Worm (Caenorhabditis elegans) whole organism, L1 larva: ENCODE results near the gene rpoa-49.

Experiments
- C16A3.4 ChIP-seq: fragments of 150-350 bp; optimal IDR thresholded peaks from 2 replicates; lab custom pipeline; 2014; ENCODE audit warnings: missing biosample characterization, missing genetic modification characterization
- C34B4.2 ChIP-seq: sonication (generic microtip); optimal IDR thresholded peaks from 2 replicates; lab custom pipeline; 2017; ENCODE audit warnings: mild to moderate bottlenecking, missing genetic modification characterization, missing compliant biosample characterization
- blmp-1 ChIP-seq: fragments of 150-350 bp; optimal IDR thresholded peaks from 2 replicates; lab custom pipeline; 2014; ENCODE audit warnings: missing biosample characterization, missing genetic modification characterization
- ceh-82 ChIP-seq, 3 experiments: fragments of 150-350 bp in 1 of 3; sonication (generic microtip) in 2 of 3; optimal IDR thresholded peaks; 2 replicates each; lab custom pipeline; 2014 to 2017; ENCODE audit warnings: missing biosample characterization in 3 of 3, missing genetic modification characterization in 3 of 3
- ceh-88 ChIP-seq: fragments of 200-800 bp; sonication (Bioruptor generic); IDR thresholded peaks from 2 replicates; pipeline ENCODE4 v1.3.6; 2022; ENCODE audit warnings: missing genetic modification characterization, missing compliant biosample characterization
- dsc-1 ChIP-seq: sonication (generic microtip); optimal IDR thresholded peaks from 2 replicates; lab custom pipeline; 2016; ENCODE audit warnings: mild to moderate bottlenecking, missing genetic modification characterization, missing compliant biosample characterization
- efl-1 ChIP-seq, 4 experiments: fragments of 150-350 bp; optimal IDR thresholded peaks in 3 of 4; peaks in 1 of 4; 1 replicate in 1 of 4; 2 replicates in 3 of 4; lab custom pipeline; 2014; ENCODE audit warnings: missing biosample characterization in 2 of 4, missing genetic modification characterization in 2 of 4, missing genetic modification reagents in 2 of 4
- efl-3 ChIP-seq: fragments of 200-800 bp; sonication (Bioruptor generic); optimal IDR thresholded peaks from 2 replicates; lab custom pipeline; 2018; ENCODE audit warnings: mild to moderate bottlenecking, missing genetic modification characterization, missing compliant biosample characterization
- elt-2 ChIP-seq: sonication (generic microtip); optimal IDR thresholded peaks from 2 replicates; lab custom pipeline; 2016; ENCODE audit warnings: missing genetic modification characterization, mild to moderate bottlenecking, inconsistent platforms, missing compliant biosample characterization, missing genetic modification reagents
- elt-3 ChIP-seq, 6 experiments: fragments of 150-350 bp in 1 of 6; sonication (generic microtip); optimal IDR thresholded peaks; 2 replicates each; lab custom pipeline; 2017 to 2018; ENCODE audit warnings: missing biosample characterization in 6 of 6, missing genetic modification characterization in 6 of 6, inconsistent platforms in 1 of 6
- fkh-10 ChIP-seq: sonication (generic microtip); optimal IDR thresholded peaks from 2 replicates; lab custom pipeline; 2017; ENCODE audit warnings: missing biosample characterization, missing genetic modification reagents, missing genetic modification characterization
- grh-1 ChIP-seq: fragments of 200-800 bp; sonication (Bioruptor generic); IDR thresholded peaks from 2 replicates; pipeline ENCODE4 v1.3.6; 2022; ENCODE audit warnings: missing genetic modification reagents, missing genetic modification characterization, missing compliant biosample characterization
- hlh-17 ChIP-seq: fragments of 200-800 bp; sonication (Bioruptor generic); optimal IDR thresholded peaks from 2 replicates; lab custom pipeline; 2018; ENCODE audit warnings: missing genetic modification characterization, mild to moderate bottlenecking, missing compliant biosample characterization, moderate library complexity, borderline replicate concordance
- hlh-4 ChIP-seq: sonication (generic microtip); optimal IDR thresholded peaks from 2 replicates; lab custom pipeline; 2016; ENCODE audit warnings: mild to moderate bottlenecking, missing genetic modification characterization, missing compliant biosample characterization
- lin-14 ChIP-seq: fragments of 200-800 bp; sonication (Bioruptor generic); optimal IDR thresholded peaks from 2 replicates; lab custom pipeline; 2018; ENCODE audit warnings: mild to moderate bottlenecking, missing genetic modification characterization, moderate library complexity, missing compliant biosample characterization
- lin-35 ChIP-seq, 2 experiments: fragments of 150-350 bp; optimal IDR thresholded peaks; 2 replicates each; lab custom pipeline; 2014; ENCODE audit warnings: missing biosample characterization in 2 of 2, missing genetic modification characterization in 2 of 2, missing genetic modification reagents in 2 of 2
- lsy-2 ChIP-seq, 2 experiments: fragments of 150-350 bp; optimal IDR thresholded peaks; 2 replicates each; lab custom pipeline; 2014; ENCODE audit warnings: missing biosample characterization in 2 of 2, missing genetic modification characterization in 2 of 2
- mep-1 ChIP-seq: fragments of 150-350 bp; optimal IDR thresholded peaks from 2 replicates; lab custom pipeline; 2014; ENCODE audit warnings: missing biosample characterization, missing genetic modification characterization
- nhr-11 ChIP-seq: fragments of 150-350 bp; optimal IDR thresholded peaks from 2 replicates; lab custom pipeline; 2014; ENCODE audit warnings: missing biosample characterization, missing genetic modification characterization
- nhr-12 ChIP-seq: sonication (generic microtip); optimal IDR thresholded peaks from 2 replicates; lab custom pipeline; 2017; ENCODE audit warnings: missing biosample characterization, missing genetic modification characterization
- nhr-20 ChIP-seq: sonication (generic microtip); optimal IDR thresholded peaks from 2 replicates; lab custom pipeline; 2016; ENCODE audit warnings: mild to moderate bottlenecking, missing genetic modification characterization, missing compliant biosample characterization
- nhr-71 ChIP-seq: sonication (generic microtip); optimal IDR thresholded peaks from 2 replicates; lab custom pipeline; 2016; ENCODE audit warnings: mild to moderate bottlenecking, missing genetic modification characterization, moderate library complexity, missing compliant biosample characterization
- nhr-84 ChIP-seq: sonication (generic microtip); optimal IDR thresholded peaks from 2 replicates; lab custom pipeline; 2017; ENCODE audit warnings: missing biosample characterization, missing genetic modification characterization
- nhr-85 ChIP-seq: sonication (generic microtip); peaks from one replicate; lab custom pipeline; 2016; ENCODE audit warnings: missing genetic modification characterization, inconsistent platforms, missing compliant biosample characterization
- pag-3 ChIP-seq: sonication (generic microtip); optimal IDR thresholded peaks from 2 replicates; lab custom pipeline; 2017; ENCODE audit warnings: missing genetic modification characterization, mild to moderate bottlenecking, missing compliant biosample characterization, antibody characterized with exemption, borderline replicate concordance; ENCODE audit not compliant: insufficient read depth
- pax-3 ChIP-seq: fragments of 200-800 bp; sonication (Bioruptor generic); optimal IDR thresholded peaks from 2 replicates; lab custom pipeline; 2018; ENCODE audit warnings: mild to moderate bottlenecking, missing genetic modification characterization, moderate library complexity, missing compliant biosample characterization
- pqm-1 ChIP-seq: sonication (generic microtip); optimal IDR thresholded peaks from 3 replicates; lab custom pipeline; 2017; ENCODE audit warnings: missing biosample characterization, missing genetic modification characterization
- skn-1 ChIP-seq: fragments of 150-350 bp; optimal IDR thresholded peaks from 2 replicates; lab custom pipeline; 2014; ENCODE audit warnings: missing biosample characterization, missing genetic modification characterization
- snpc-4 ChIP-seq: fragments of 150-350 bp; optimal IDR thresholded peaks from 2 replicates; lab custom pipeline; 2014; ENCODE audit warnings: missing biosample characterization, missing genetic modification characterization
- snu-23 ChIP-seq: sonication (generic microtip); optimal IDR thresholded peaks from 2 replicates; lab custom pipeline; 2016; ENCODE audit warnings: missing genetic modification characterization, missing compliant biosample characterization
- tbx-2 ChIP-seq: sonication (generic microtip); optimal IDR thresholded peaks from 2 replicates; lab custom pipeline; 2016; ENCODE audit warnings: missing genetic modification characterization, missing compliant biosample characterization
- unc-130 ChIP-seq: fragments of 150-350 bp; optimal IDR thresholded peaks from 2 replicates; lab custom pipeline; 2017; ENCODE audit warnings: missing biosample characterization, missing genetic modification characterization, inconsistent platforms
- zag-1 ChIP-seq: fragments of 150-350 bp; optimal IDR thresholded peaks from 2 replicates; lab custom pipeline; 2014; ENCODE audit warnings: missing biosample characterization, missing genetic modification characterization
- ztf-11 ChIP-seq, 2 experiments: sonication (generic microtip); optimal IDR thresholded peaks; 2 replicates each; lab custom pipeline; 2016 to 2017; ENCODE audit warnings: missing genetic modification characterization in 2 of 2, missing biosample characterization in 1 of 2, missing compliant biosample characterization in 1 of 2
- ztf-4 ChIP-seq: fragments of 150-350 bp; optimal IDR thresholded peaks from 2 replicates; lab custom pipeline; 2014; ENCODE audit warnings: missing biosample characterization, missing genetic modification characterization

rpoa-49 gene

ce11 chrII:57873-58272 is 13.0 kb downstream of the rpoa-49 start:
- TF ChIP-seq C34B4.2 (tag; lab: Kevin White, UChicago) (no peak), ceh-88 (GFP tag; lab: Robert Waterston, UW) (no peak), lin-35 (GFP tag; optimal IDR thresholded peaks at IDR 0.05; lab: Kevin White, UChicago) (no peak), efl-1 (optimal IDR thresholded peaks at IDR 0.05; lab: Kevin White, UChicago) (no peak), efl-1 (GFP tag; optimal IDR thresholded peaks at IDR 0.05 in 1 of 2; lab: Kevin White, UChicago) (peak in 1 of 2 experiments; percentile 60), lsy-2 (tag; optimal IDR thresholded peaks at IDR 0.05; lab: Kevin White, UChicago) (no peak), snu-23 (no peak), pax-3 (tag; lab: Kevin White, UChicago) (no peak)

ce11 chrII:60049-60448 is 15.2 kb downstream of the rpoa-49 start:
- TF ChIP-seq lin-35 (GFP tag; optimal IDR thresholded peaks at IDR 0.05; lab: Kevin White, UChicago) (peak in 1 of 2 experiments; percentile 16), dsc-1 (tag; lab: Kevin White, UChicago) (no peak), pag-3 (tag; lab: Kevin White, UChicago) (no peak), nhr-85 (peak; percentile 65), snu-23 (peak; percentile 54), lin-14 (GFP tag; lab: Kevin White, UChicago) (peak; percentile 50), nhr-20 (tag; lab: Kevin White, UChicago) (peak; percentile 24), blmp-1 (tag; lab: Kevin White, UChicago) (peak; percentile 59), nhr-71 (tag; lab: Kevin White, UChicago) (peak; percentile 3), ceh-82 (tag; optimal IDR thresholded peaks at IDR 0.05; lab: Kevin White, UChicago) (no peak)

ce11 chrII:61013-61412 is 16.2 kb downstream of the rpoa-49 start, which contains the start of gene C23H3.2:
Gene C23H3.2, plus strand, starts transcription at chrII:61313.
- TF ChIP-seq nhr-85 (no peak), nhr-71 (tag; lab: Kevin White, UChicago) (no peak), tbx-2 (tag; lab: Kevin White, UChicago) (no peak), ztf-11 (tag; optimal IDR thresholded peaks at IDR 0.05; lab: Kevin White, UChicago) (no peak), efl-3 (GFP tag; lab: Kevin White, UChicago) (no peak), mep-1 (tag; lab: Kevin White, UChicago) (no peak), hlh-17 (GFP tag; lab: Kevin White, UChicago) (no peak), zag-1 (tag; lab: Kevin White, UChicago) (no peak), nhr-12 (no peak), snpc-4 (no peak), elt-3 (tag; optimal IDR thresholded peaks at IDR 0.05; lab: Kevin White, UChicago) (no peak), hlh-4 (tag; lab: Kevin White, UChicago) (no peak), C34B4.2 (tag; lab: Kevin White, UChicago) (no peak), nhr-11 (tag; lab: Kevin White, UChicago) (no peak), blmp-1 (tag; lab: Kevin White, UChicago) (no peak), skn-1 (tag; lab: Kevin White, UChicago) (no peak), grh-1 (GFP tag; lab: Robert Waterston, UW) (no peak), unc-130 (no peak)

ce11 chrII:65484-65883 is 20.6 kb downstream of the rpoa-49 start:
- TF ChIP-seq pqm-1 (tag; lab: Kevin White, UChicago) (peak; percentile 54), nhr-85 (no peak), fkh-10 (no peak), C16A3.4 (no peak), elt-2 (tag; lab: Kevin White, UChicago) (peak; percentile 7), nhr-84 (tag; lab: Kevin White, UChicago) (no peak), ztf-4 (tag; lab: Kevin White, UChicago) (no peak), grh-1 (GFP tag; lab: Robert Waterston, UW) (no peak)
- TF ChIP-seq, all 84 proteins: peak for 2
